Worm (Caenorhabditis elegans): Measurements from ENCODE around the gene inx-11.

DNA sequence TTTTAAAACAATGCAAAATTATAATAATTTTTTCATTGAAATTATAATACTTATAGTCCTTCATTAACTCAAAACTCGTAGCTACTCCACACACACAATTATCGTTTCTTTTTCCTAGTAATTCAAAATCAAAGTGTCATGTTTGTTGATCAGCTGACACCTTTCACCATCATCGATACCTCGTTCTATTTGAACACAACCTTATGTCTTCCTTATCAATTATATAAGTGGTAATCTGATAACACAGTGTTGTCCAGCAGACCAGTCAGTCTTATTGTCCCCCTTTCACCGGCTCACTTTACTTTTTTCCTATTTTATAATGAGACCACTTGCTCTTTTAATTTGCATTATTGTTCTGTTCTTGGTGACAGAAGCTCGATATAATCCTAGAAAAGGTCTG is 25.7 kb downstream of the inx-11 start, which contains the start of the genes T28H10.2 and lgmn-1:
- no peak for TF ChIP-seq nhr-77 (tag; optimal IDR thresholded peaks at IDR 0.05)
- TF ChIP-seq nhr-25 (tag; optimal IDR thresholded peaks at IDR 0.05), result no peak
